Fruit fly (Drosophila melanogaster) whole organism: ENCODE data around the gene CG9813.

Source experiments
- CG8478 ChIP-seq: fragments of >200 bp; optimal IDR thresholded peaks from 2 replicates; lab custom pipeline; 2018; ENCODE audit warnings: inconsistent platforms
- Dll ChIP-seq: fragments of >200 bp; optimal IDR thresholded peaks from 2 replicates; lab custom pipeline; 2017
- EcR ChIP-seq, 2 experiments: fragments of >200 bp; optimal IDR thresholded peaks; 2 replicates each; lab custom pipeline; 2017; ENCODE audit warnings: missing biosample characterization in 2 of 2, missing genetic modification characterization in 2 of 2, missing genetic modification reagents in 2 of 2
- pan ChIP-seq: fragments of >200 bp; optimal IDR thresholded peaks from 2 replicates; lab custom pipeline; 2017
- psq ChIP-seq: fragments of >200 bp; optimal IDR thresholded peaks from 2 replicates; lab custom pipeline; 2017
- usp ChIP-seq: fragments of >200 bp; optimal IDR thresholded peaks from 2 replicates; lab custom pipeline; 2017; ENCODE audit warnings: missing biosample characterization, missing genetic modification characterization, mixed read lengths

The CG9813 gene

dm6 chr3R:13379675-13380074 is at the start of gene CG9813, which contains the start of gene CG8870:
Gene CG9813 (minus strand): TSS chr3R:13379775.
Gene CG8870 (plus strand): TSS chr3R:13379842.
- TF ChIP-seq pan (lab: Kevin White, UChicago): no peak
- no peak for TF ChIP-seq psq
- TF ChIP-seq CG8478 (lab: Kevin White, UChicago): no peak
- no peak for TF ChIP-seq Dll
- TF ChIP-seq usp: no peak
- no peak for TF ChIP-seq EcR (GFP tag; optimal IDR thresholded peaks at IDR 0.05; lab: Kevin White, UChicago)

- no peak for TF ChIP-seq psq
- TF ChIP-seq CG8478 (lab: Kevin White, UChicago): no peak
- no peak for TF ChIP-seq EcR (GFP tag; optimal IDR thresholded peaks at IDR 0.05; lab: Kevin White, UChicago)
- no peak for TF ChIP-seq Dll
Measured at dm6 chr3R:13428341-13429040, 48.9 kb upstream of the CG9813 start.

dm6 chr3R:13425470-13426033 is 46.0 kb upstream of the CG9813 start, which contains the start of gene Act87E:
Gene Act87E (plus strand): TSS chr3R:13425983.
- no peak for TF ChIP-seq psq
- TF ChIP-seq CG8478 (lab: Kevin White, UChicago): no peak
- no peak for TF ChIP-seq pan (lab: Kevin White, UChicago)
- no peak for TF ChIP-seq EcR (GFP tag; optimal IDR thresholded peaks at IDR 0.05; lab: Kevin White, UChicago)
- TF ChIP-seq Dll: no peak
- no peak for TF ChIP-seq usp

dm6 chr3R:13422178-13422577 is 42.6 kb upstream of the CG9813 start:
- no peak for TF ChIP-seq EcR (GFP tag; optimal IDR thresholded peaks at IDR 0.05; lab: Kevin White, UChicago)

- TF ChIP-seq usp: no peak
- TF ChIP-seq CG8478 (lab: Kevin White, UChicago): no peak
- no peak for TF ChIP-seq psq
- no peak for TF ChIP-seq EcR (GFP tag; optimal IDR thresholded peaks at IDR 0.05; lab: Kevin White, UChicago)
- no peak for TF ChIP-seq pan (lab: Kevin White, UChicago)
- TF ChIP-seq Dll: no peak
Measured at dm6 chr3R:13419979-13420378, 40.4 kb upstream of the CG9813 start, which contains the start of gene Ir87a. Gene Ir87a (plus strand): TSS chr3R:13420279.

dm6 chr3R:13417067-13417595 is 37.6 kb upstream of the CG9813 start:
- TF ChIP-seq EcR (GFP tag; optimal IDR thresholded peaks at IDR 0.05; lab: Kevin White, UChicago) (no peak), psq (no peak), pan (lab: Kevin White, UChicago) (no peak), usp (no peak), CG8478 (lab: Kevin White, UChicago) (no peak), Dll (no peak)

- TF ChIP-seq pan (lab: Kevin White, UChicago) (no peak), usp (no peak), Dll (no peak), EcR (GFP tag; optimal IDR thresholded peaks at IDR 0.05; lab: Kevin White, UChicago) (no peak), psq (no peak), CG8478 (lab: Kevin White, UChicago) (no peak)
Measured at dm6 chr3R:13415186-13415585, 35.6 kb upstream of the CG9813 start, which contains the start of gene yellow-e. Gene yellow-e (minus strand): TSS chr3R:13415286.

dm6 chr3R:13412704-13413103 is 33.1 kb upstream of the CG9813 start:
- no peak for TF ChIP-seq psq
- TF ChIP-seq CG8478 (lab: Kevin White, UChicago): no peak
- no peak for TF ChIP-seq EcR (GFP tag; optimal IDR thresholded peaks at IDR 0.05; lab: Kevin White, UChicago)

dm6 chr3R:13406898-13407297 is 27.3 kb upstream of the CG9813 start, which contains the start of gene yellow-e2:
Gene yellow-e2 (minus strand): TSS chr3R:13406998.
- no peak for TF ChIP-seq usp
- TF ChIP-seq EcR (GFP tag; optimal IDR thresholded peaks at IDR 0.05; lab: Kevin White, UChicago): no peak
- no peak for TF ChIP-seq CG8478 (lab: Kevin White, UChicago)
- no peak for TF ChIP-seq pan (lab: Kevin White, UChicago)
- TF ChIP-seq psq: no peak
- TF ChIP-seq Dll: no peak

dm6 chr3R:13404841-13405441 is 25.4 kb upstream of the CG9813 start, which contains the start of gene yellow-e3:
Gene yellow-e3 (minus strand): TSS chr3R:13404870.
- TF ChIP-seq Dll (no peak), psq (no peak), EcR (GFP tag; optimal IDR thresholded peaks at IDR 0.05; lab: Kevin White, UChicago) (no peak), CG8478 (lab: Kevin White, UChicago) (no peak), usp (no peak), pan (lab: Kevin White, UChicago) (no peak)

- no peak for TF ChIP-seq EcR (GFP tag; optimal IDR thresholded peaks at IDR 0.05; lab: Kevin White, UChicago)
Measured at dm6 chr3R:13403032-13403459, 23.5 kb upstream of the CG9813 start, which contains the start of gene Dpm3. Gene Dpm3 (minus strand): TSS chr3R:13403051.

- TF ChIP-seq Dll (no peak), CG8478 (lab: Kevin White, UChicago) (no peak), psq (no peak), EcR (GFP tag; optimal IDR thresholded peaks at IDR 0.05; lab: Kevin White, UChicago) (no peak), usp (no peak), pan (lab: Kevin White, UChicago) (no peak)
Measured at dm6 chr3R:13401722-13402296, 22.2 kb upstream of the CG9813 start, which contains the start of gene GILT1. Gene GILT1 (minus strand): TSS chr3R:13401862.
